Worm (Caenorhabditis elegans): ENCODE measurements around the gene ipla-5.

DNA sequence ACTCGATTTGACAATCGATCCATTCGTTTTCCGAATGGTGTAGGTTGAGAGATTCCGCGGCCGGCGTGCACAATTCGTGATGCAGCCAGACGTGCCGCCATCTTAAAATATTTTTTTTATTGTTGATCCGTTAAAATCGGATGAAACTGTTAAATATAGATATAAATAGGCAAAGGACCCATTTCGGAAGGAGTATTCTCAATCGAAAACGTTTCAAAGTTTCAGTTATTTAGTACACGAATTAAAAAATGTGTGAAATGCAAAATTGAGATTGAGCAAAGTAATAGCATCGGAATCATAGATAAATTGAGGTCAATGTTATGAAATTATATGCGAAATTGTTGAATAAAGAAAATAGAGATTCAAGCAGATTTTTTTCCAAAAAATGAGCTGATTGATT lies 24.9 kb downstream of the ipla-5 start, which contains the start of gene mrps-33:
- TF ChIP-seq him-1 (tag; optimal IDR thresholded peaks at IDR 0.05): no peak
- TF ChIP-seq dao-5 (tag; optimal IDR thresholded peaks at IDR 0.05): no peak

Data from whole organism, L4/young adult.